Fruit fly (Drosophila melanogaster) whole organism, wandering third instar larva: ENCODE data around the gene Apt1.

Experiments used
- CG32264 ChIP-seq: fragments of 200-800 bp; sonication (Bioruptor generic); optimal IDR thresholded peaks from 2 replicates; lab custom pipeline; 2016; ENCODE audit warnings: missing biosample characterization, missing genetic modification characterization
- CG9705 ChIP-seq: fragments of 200-800 bp; sonication (Bioruptor generic); optimal IDR thresholded peaks from 2 replicates; lab custom pipeline; 2018; ENCODE audit warnings: missing biosample characterization, mild to moderate bottlenecking, missing genetic modification characterization
- CrebA ChIP-seq: fragments of 200-800 bp; sonication (Bioruptor generic); optimal IDR thresholded peaks from 2 replicates; lab custom pipeline; 2016; ENCODE audit warnings: missing biosample characterization, mild to moderate bottlenecking, missing genetic modification characterization, borderline replicate concordance
- Dfd ChIP-seq: fragments of >200 bp; optimal IDR thresholded peaks from 2 replicates; lab custom pipeline; 2017; ENCODE audit warnings: missing biosample characterization, missing genetic modification characterization
- Dif ChIP-seq: fragments of 200-275, 200-300 bp; sonication (Bioruptor generic); optimal IDR thresholded peaks from 2 replicates; lab custom pipeline; 2018; ENCODE audit warnings: missing biosample characterization, missing genetic modification characterization; ENCODE audit not compliant: partially characterized antibody
- GATAd ChIP-seq: sonication (Bioruptor generic); optimal IDR thresholded peaks from 2 replicates; lab custom pipeline; 2016; ENCODE audit warnings: missing biosample characterization, missing genetic modification characterization
- HLH106 ChIP-seq: fragments of 200-800 bp; optimal IDR thresholded peaks from 3 replicates; lab custom pipeline; 2019; ENCODE audit warnings: missing biosample characterization, mild to moderate bottlenecking, missing genetic modification characterization, moderate library complexity
- Hnf4 ChIP-seq: fragments of 200-800 bp; sonication (Bioruptor generic); optimal IDR thresholded peaks from 2 replicates; lab custom pipeline; 2016; ENCODE audit warnings: missing biosample characterization, mild to moderate bottlenecking, missing genetic modification characterization
- Hr78 ChIP-seq: fragments of >200 bp; optimal IDR thresholded peaks from 2 replicates; lab custom pipeline; 2017; ENCODE audit warnings: missing biosample characterization, missing genetic modification characterization
- Hr83 ChIP-seq: fragments of 200-300 bp; sonication (Bioruptor generic); optimal IDR thresholded peaks from 2 replicates; lab custom pipeline; 2016; ENCODE audit warnings: missing biosample characterization, mild to moderate bottlenecking, missing genetic modification characterization, moderate library complexity; ENCODE audit not compliant: poor library complexity, severe bottlenecking
- Jra ChIP-seq: sonication (Bioruptor generic); optimal IDR thresholded peaks from 2 replicates; lab custom pipeline; 2016; ENCODE audit warnings: missing biosample characterization, missing genetic modification characterization
- N ChIP-seq: fragments of >200 bp; optimal IDR thresholded peaks from 2 replicates; lab custom pipeline; 2018; ENCODE audit warnings: missing biosample characterization, missing external identifiers, missing genetic modification characterization
- OdsH ChIP-seq: fragments of 200-800 bp; sonication (Bioruptor generic); optimal IDR thresholded peaks from 2 replicates; lab custom pipeline; 2016; ENCODE audit warnings: missing biosample characterization, mild to moderate bottlenecking, missing genetic modification characterization
- Sp1 ChIP-seq: fragments of 200-800 bp; sonication (Bioruptor generic); optimal IDR thresholded peaks from 3 replicates; lab custom pipeline; 2019; ENCODE audit warnings: missing biosample characterization, mild to moderate bottlenecking, missing genetic modification characterization, moderate library complexity
- Vsx2 ChIP-seq: fragments of 200-300, 225-300 bp; sonication (Bioruptor generic); optimal IDR thresholded peaks from 2 replicates; lab custom pipeline; 2018; ENCODE audit warnings: missing biosample characterization, missing genetic modification characterization; ENCODE audit not compliant: partially characterized antibody
- br ChIP-seq: fragments of 200-800 bp; sonication (Bioruptor generic); optimal IDR thresholded peaks from 2 replicates; lab custom pipeline; 2016; ENCODE audit warnings: missing biosample characterization, missing genetic modification characterization
- dl ChIP-seq, 2 experiments: fragments of 175-275, 200-275 bp in 1 of 2; fragments of 200-275 bp in 1 of 2; sonication (Bioruptor generic); optimal IDR thresholded peaks; lab custom pipeline; 2018; ENCODE audit warnings: mild to moderate bottlenecking in 2 of 2, missing biosample characterization in 2 of 2, missing genetic modification characterization in 2 of 2, moderate library complexity in 2 of 2; ENCODE audit not compliant: partially characterized antibody in 2 of 2, insufficient read depth in 1 of 2
- dmrt93B ChIP-seq: fragments of 200-800 bp; sonication (Bioruptor generic); optimal IDR thresholded peaks from 2 replicates; lab custom pipeline; 2018; ENCODE audit warnings: missing biosample characterization, mild to moderate bottlenecking, missing genetic modification characterization
- dsf ChIP-seq: sonication (Bioruptor generic); optimal IDR thresholded peaks from 2 replicates; lab custom pipeline; 2016; ENCODE audit warnings: missing biosample characterization, missing genetic modification characterization, borderline replicate concordance
- ey ChIP-seq: fragments of 200-800 bp; sonication (Bioruptor generic); optimal IDR thresholded peaks from 2 replicates; lab custom pipeline; 2016; ENCODE audit warnings: missing biosample characterization, missing genetic modification characterization
- foxo ChIP-seq, 2 experiments: fragments of 200-800 bp; sonication (Bioruptor generic); optimal IDR thresholded peaks; 2 replicates in 1 of 2; 3 replicates in 1 of 2; lab custom pipeline; 2016 to 2017; ENCODE audit warnings: missing biosample characterization in 2 of 2, missing genetic modification characterization in 2 of 2
- fru ChIP-seq: fragments of 200-800 bp; sonication (Bioruptor generic); optimal IDR thresholded peaks from 3 replicates; lab custom pipeline; 2016; ENCODE audit warnings: missing biosample characterization, mild to moderate bottlenecking, missing genetic modification characterization
- jim ChIP-seq: fragments of 175-275, 200-325 bp; sonication (Bioruptor generic); optimal IDR thresholded peaks from 2 replicates; lab custom pipeline; 2016; ENCODE audit warnings: missing biosample characterization, mild to moderate bottlenecking, missing genetic modification characterization
- lola ChIP-seq: fragments of >200 bp; optimal IDR thresholded peaks from 2 replicates; lab custom pipeline; 2017; ENCODE audit warnings: missing biosample characterization, missing genetic modification characterization
- psq ChIP-seq: fragments of 200-800 bp; sonication (Bioruptor generic); optimal IDR thresholded peaks from 3 replicates; lab custom pipeline; 2017; ENCODE audit warnings: missing biosample characterization, mild to moderate bottlenecking, missing genetic modification characterization, moderate library complexity
- rgr ChIP-seq: fragments of 200-800 bp; sonication (Bioruptor generic); optimal IDR thresholded peaks from 3 replicates; lab custom pipeline; 2016; ENCODE audit warnings: missing biosample characterization, mild to moderate bottlenecking, missing genetic modification characterization
- sv ChIP-seq: fragments of 200-800 bp; sonication (Bioruptor generic); optimal IDR thresholded peaks from 3 replicates; lab custom pipeline; 2016; ENCODE audit warnings: missing biosample characterization, missing genetic modification characterization
- tai ChIP-seq: sonication (Bioruptor generic); optimal IDR thresholded peaks from 2 replicates; lab custom pipeline; 2016; ENCODE audit warnings: missing biosample characterization, missing genetic modification characterization
- woc ChIP-seq: sonication (Bioruptor generic); optimal IDR thresholded peaks from 2 replicates; lab custom pipeline; 2016; ENCODE audit warnings: missing biosample characterization, mild to moderate bottlenecking, missing genetic modification characterization

Gene Apt1

dm6 chr3L:11593778-11594177 is 34.1 kb upstream of the Apt1 start:
- TF ChIP-seq HLH106 (peak; percentile 23), CrebA (GFP tag; lab: Kevin White, UChicago) (no peak), foxo (GFP tag; optimal IDR thresholded peaks at IDR 0.05; lab: Kevin White, UChicago) (peak in 1 of 2 experiments; percentile 18), OdsH (GFP tag; lab: Kevin White, UChicago) (no peak), Sp1 (peak; percentile 52)

- no peak for TF ChIP-seq sv (GFP tag; lab: Kevin White, UChicago)
- peak in 1 of 2 experiments; percentile 2 for TF ChIP-seq dl (GFP tag; optimal IDR thresholded peaks at IDR 0.05; lab: Kevin White, UChicago; ENCODE audit: insufficient read depth in 1 of 2, partially characterized antibody in 2 of 2)
These were observed 31.1 kb upstream of the Apt1 start, which contains the start of gene CG7368 for dm6 chr3L:11596585-11597252. Gene CG7368 (plus strand): TSS chr3L:11597202.

dm6 chr3L:11599255-11599654 is 28.6 kb upstream of the Apt1 start:
- TF ChIP-seq HLH106: peak; percentile 32
- TF ChIP-seq Hr83 (GFP tag; lab: Kevin White, UChicago): no peak
- TF ChIP-seq Vsx2 (GFP tag; lab: Kevin White, UChicago): no peak
- TF ChIP-seq rgr (GFP tag; lab: Kevin White, UChicago): peak; percentile 3
- TF ChIP-seq jim (GFP tag; lab: Kevin White, UChicago): no peak
- TF ChIP-seq Sp1: peak; percentile 30
- TF ChIP-seq psq (GFP tag; lab: Kevin White, UChicago): no peak
- peak in 1 of 2 experiments; percentile 32 for TF ChIP-seq foxo (GFP tag; optimal IDR thresholded peaks at IDR 0.05; lab: Kevin White, UChicago)
- no peak for TF ChIP-seq br (GFP tag; lab: Kevin White, UChicago)
- no peak for TF ChIP-seq dmrt93B (GFP tag; lab: Kevin White, UChicago)
- no peak for TF ChIP-seq CrebA (GFP tag; lab: Kevin White, UChicago)
- TF ChIP-seq dsf (GFP tag; lab: Kevin White, UChicago): no peak
- TF ChIP-seq fru (GFP tag; lab: Kevin White, UChicago): no peak
- TF ChIP-seq Dif (GFP tag; lab: Kevin White, UChicago): no peak
- TF ChIP-seq GATAd: no peak

- TF ChIP-seq Dfd (GFP tag; lab: Kevin White, UChicago) (peak; percentile 84), woc (GFP tag; lab: Kevin White, UChicago) (no peak)
- TF ChIP-seq, all 38 proteins: peak for 1
These were observed 27.8 kb upstream of the Apt1 start, which contains the start of the genes CG14137 and CG46394 for dm6 chr3L:11599965-11600420. Gene CG14137 (minus strand): TSS chr3L:11600065. Gene CG46394 (plus strand): TSS chr3L:11600370.

- TF ChIP-seq N (no peak), Dif (GFP tag; lab: Kevin White, UChicago) (no peak), tai (GFP tag; lab: Kevin White, UChicago) (no peak), sv (GFP tag; lab: Kevin White, UChicago) (no peak), Hr78 (GFP tag; lab: Kevin White, UChicago) (no peak), Hr83 (GFP tag; lab: Kevin White, UChicago) (no peak), foxo (GFP tag; optimal IDR thresholded peaks at IDR 0.05; lab: Kevin White, UChicago) (no peak), Dfd (GFP tag; lab: Kevin White, UChicago) (no peak), br (GFP tag; lab: Kevin White, UChicago) (no peak), dl (GFP tag; optimal IDR thresholded peaks at IDR 0.05; lab: Kevin White, UChicago; ENCODE audit: insufficient read depth in 1 of 2, partially characterized antibody in 2 of 2) (no peak), CG32264 (GFP tag; lab: Kevin White, UChicago) (no peak), OdsH (GFP tag; lab: Kevin White, UChicago) (no peak), Jra (no peak), HLH106 (no peak), psq (GFP tag; lab: Kevin White, UChicago) (no peak), ey (no peak), CG9705 (GFP tag; lab: Kevin White, UChicago) (no peak), lola (no peak), Hnf4 (no peak)
These were observed 26.7 kb upstream of the Apt1 start for dm6 chr3L:11601133-11601532.
